Fruit fly (Drosophila melanogaster) S2 (cell line): Measurements from ENCODE around the gene pit.

Experiments used
- CG8478 ChIP-seq: fragments of >200 bp; optimal IDR thresholded peaks from 2 replicates; lab custom pipeline; 2018
- CTCF ChIP-seq, 2 experiments: fragments of >200 bp; optimal IDR thresholded peaks; 2 replicates each; lab custom pipeline; 2018

DNA sequence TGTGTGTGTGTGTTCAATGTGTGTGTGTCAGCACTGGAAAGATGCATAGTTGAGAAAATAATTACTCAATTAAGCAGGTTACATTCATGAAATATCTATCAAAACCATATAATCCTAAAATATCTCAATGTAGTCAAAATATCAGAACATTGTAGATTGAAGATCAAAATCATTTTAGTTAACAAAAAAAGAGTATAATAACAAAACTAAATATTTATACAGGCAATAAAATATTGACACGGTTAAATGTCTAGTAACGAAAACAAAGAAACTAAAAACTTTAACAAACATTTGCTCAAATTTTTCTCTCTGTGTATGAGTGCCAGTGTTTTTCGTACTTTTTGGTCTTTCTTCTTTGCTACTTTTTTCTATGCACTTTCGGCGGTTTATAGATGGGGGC, 35.2 kb upstream of the pit start:
- no peak for TF ChIP-seq CG8478 (lab: Kevin White, UChicago)
- no peak for TF ChIP-seq CTCF (optimal IDR thresholded peaks at IDR 0.05; lab: Kevin White, UChicago)
